ENCODE assay signal across 2 worm cellular contexts in the genomic region with DNA sequence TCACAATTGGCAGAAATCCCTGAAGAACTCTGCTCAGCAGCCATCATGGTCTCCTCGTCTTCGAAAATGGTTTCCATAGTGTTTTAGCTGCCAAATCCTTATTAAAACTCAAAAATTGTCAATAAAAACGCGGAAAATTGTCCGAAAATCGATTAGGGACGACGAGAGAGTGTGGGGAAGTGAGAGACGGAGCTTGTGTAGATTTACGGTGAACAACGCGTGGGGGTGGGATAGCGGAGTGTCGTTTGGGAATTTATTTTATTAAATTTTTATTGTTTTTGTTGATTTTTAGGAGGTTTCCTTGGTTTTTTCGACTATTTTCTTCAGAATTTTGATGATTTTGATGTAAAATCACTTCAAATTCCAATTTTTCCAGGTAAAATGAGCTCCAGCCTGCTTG.
TF ChIP-seq lines count a peak whose summit lies in the region.

Gene F54C4.4 (minus strand): TSS at position 199 of the 400 bp plus-strand sequence.
Gene mrpl-40 (plus strand): TSS at position 377 of the 400 bp plus-strand sequence.

TF ChIP-seq in whole organism, L2 larva, 48 proteins besides CTCF, POLR2A, EP300 and RAD21 (continued from another document):
- no peak for TF ChIP-seq ceh-82 (tag; optimal IDR thresholded peaks at IDR 0.05; lab: Kevin White, UChicago)
- TF ChIP-seq C34F6.9 (tag; optimal IDR thresholded peaks at IDR 0.05; lab: Kevin White, UChicago) = peak; percentile 73
- TF ChIP-seq elt-3 (tag; optimal IDR thresholded peaks at IDR 0.05; lab: Kevin White, UChicago) = no peak
- no peak for TF ChIP-seq nhr-237 (tag; optimal IDR thresholded peaks at IDR 0.05; lab: Kevin White, UChicago)
- no peak for TF ChIP-seq alr-1 (tag; optimal IDR thresholded peaks at IDR 0.05; lab: Kevin White, UChicago)
- no peak for TF ChIP-seq unc-62 (GFP tag; optimal IDR thresholded peaks at IDR 0.05; lab: Kevin White, UChicago)
- no peak for TF ChIP-seq nhr-12 (tag; optimal IDR thresholded peaks at IDR 0.05; lab: Kevin White, UChicago)
- TF ChIP-seq skn-1 (tag; optimal IDR thresholded peaks at IDR 0.05; lab: Kevin White, UChicago) = no peak
- TF ChIP-seq egl-27 (tag; optimal IDR thresholded peaks at IDR 0.05; lab: Kevin White, UChicago) = peak; percentile 53
- TF ChIP-seq mbf-1 (tag; optimal IDR thresholded peaks at IDR 0.05; lab: Kevin White, UChicago) = no peak
- TF ChIP-seq nhr-6 (tag; optimal IDR thresholded peaks at IDR 0.05; lab: Kevin White, UChicago) = no peak
- TF ChIP-seq unc-39 (tag; optimal IDR thresholded peaks at IDR 0.05; lab: Kevin White, UChicago) = no peak
- peak; percentile 33 for TF ChIP-seq fos-1 (tag; optimal IDR thresholded peaks at IDR 0.05; lab: Kevin White, UChicago)
- peak; percentile 64 for TF ChIP-seq crh-2 (tag; optimal IDR thresholded peaks at IDR 0.05; lab: Kevin White, UChicago)
- TF ChIP-seq ztf-4 (tag; optimal IDR thresholded peaks at IDR 0.05; lab: Kevin White, UChicago) = no peak
- peak; percentile 75 for TF ChIP-seq sma-3 (GFP tag; optimal IDR thresholded peaks at IDR 0.05; lab: Kevin White, UChicago)
- no peak for TF ChIP-seq nhr-11 (tag; optimal IDR thresholded peaks at IDR 0.05; lab: Kevin White, UChicago)
- TF ChIP-seq dmd-4 (tag; optimal IDR thresholded peaks at IDR 0.05; lab: Kevin White, UChicago) = no peak
- TF ChIP-seq mdl-1 (tag; optimal IDR thresholded peaks at IDR 0.05; lab: Kevin White, UChicago) = no peak
- peak; percentile 49 for TF ChIP-seq nhr-21 (tag; optimal IDR thresholded peaks at IDR 0.05; lab: Kevin White, UChicago)
- TF ChIP-seq nhr-10 (tag; optimal IDR thresholded peaks at IDR 0.05; lab: Kevin White, UChicago) = no peak
- peak; percentile 37 for TF ChIP-seq nhr-25 (tag; optimal IDR thresholded peaks at IDR 0.05; lab: Kevin White, UChicago)
- TF ChIP-seq mab-5 (tag; optimal IDR thresholded peaks at IDR 0.05; lab: Kevin White, UChicago) = peak; percentile 33
- peak; percentile 54 for TF ChIP-seq nhr-129 (tag; optimal IDR thresholded peaks at IDR 0.05; lab: Kevin White, UChicago)
- TF ChIP-seq sma-9 (GFP tag; optimal IDR thresholded peaks at IDR 0.05; lab: Kevin White, UChicago) = peak; percentile 16
- no peak for TF ChIP-seq sma-9 (tag; optimal IDR thresholded peaks at IDR 0.05; lab: Kevin White, UChicago)
- TF ChIP-seq R02D3.7 (tag; optimal IDR thresholded peaks at IDR 0.05; lab: Kevin White, UChicago) = peak; percentile 94

TF ChIP-seq in whole organism, L4 larva, 104 proteins besides CTCF, POLR2A, EP300 and RAD21 (continued from another document):
- TF ChIP-seq aha-1 (tag; lab: Kevin White, UChicago) = peak; percentile 89
- TF ChIP-seq R02D3.7 (tag; optimal IDR thresholded peaks at IDR 0.05; lab: Kevin White, UChicago) = peak; percentile 83
- TF ChIP-seq ceh-28 (tag; optimal IDR thresholded peaks at IDR 0.05; lab: Kevin White, UChicago) = peak; percentile 18
- TF ChIP-seq php-3 (GFP tag; IDR thresholded peaks at IDR 0.05; lab: Robert Waterston, UW) = no peak
- peak; percentile 72 for TF ChIP-seq mes-2 (tag; optimal IDR thresholded peaks at IDR 0.05; lab: Kevin White, UChicago; ENCODE audit: poor library complexity, severe bottlenecking)
- peak; percentile 30 for TF ChIP-seq lin-38 (GFP tag; IDR thresholded peaks at IDR 0.05; lab: Robert Waterston, UW)
- TF ChIP-seq rbr-2 (tag; optimal IDR thresholded peaks at IDR 0.05; lab: Kevin White, UChicago) = peak; percentile 18
- no peak for TF ChIP-seq nhr-10 (tag; optimal IDR thresholded peaks at IDR 0.05; lab: Kevin White, UChicago)
- TF ChIP-seq nhr-76 (tag; optimal IDR thresholded peaks at IDR 0.05; lab: Kevin White, UChicago) = no peak
- TF ChIP-seq daf-16 (GFP tag; optimal IDR thresholded peaks at IDR 0.05; lab: Kevin White, UChicago) = no peak
- TF ChIP-seq daf-16 (tag; optimal IDR thresholded peaks at IDR 0.05; lab: Kevin White, UChicago) = peak; percentile 18
- no peak for TF ChIP-seq madf-9 (GFP tag; conservative IDR thresholded peaks at IDR 0.05; lab: Robert Waterston, UW)
- no peak for TF ChIP-seq lin-13 (GFP tag; optimal IDR thresholded peaks at IDR 0.05; lab: Kevin White, UChicago)
- peak; percentile 20 for TF ChIP-seq nhr-77 (tag; optimal IDR thresholded peaks at IDR 0.05; lab: Kevin White, UChicago)
- TF ChIP-seq cey-2 (tag; optimal IDR thresholded peaks at IDR 0.05; lab: Kevin White, UChicago; ENCODE audit: borderline replicate concordance, insufficient read depth) = no peak
- peak; percentile 83 for TF ChIP-seq nhr-6 (tag; optimal IDR thresholded peaks at IDR 0.05; lab: Kevin White, UChicago)
- TF ChIP-seq dve-1 (tag; optimal IDR thresholded peaks at IDR 0.05; lab: Kevin White, UChicago; ENCODE audit: insufficient read depth) = peak; percentile 81
